Worm (Caenorhabditis elegans) whole organism, young adult: ENCODE data around the gene C09G9.3.

Experiments
- C06A6.2 ChIP-seq: fragments of 200-800 bp; sonication (Bioruptor generic); conservative IDR thresholded peaks from 2 replicates; pipeline ENCODE4 v1.3.6; 2022; ENCODE audit warnings: missing genetic modification characterization, missing compliant biosample characterization
- C17E4.6 ChIP-seq: fragments of 200-800 bp; sonication (Bioruptor generic); IDR thresholded peaks from 2 replicates; pipeline ENCODE4 v1.3.6; 2022; ENCODE audit warnings: missing genetic modification reagents, missing genetic modification characterization, missing compliant biosample characterization
- D2030.7 ChIP-seq: fragments of 200-800 bp; sonication (Bioruptor generic); IDR thresholded peaks from 2 replicates; pipeline ENCODE4 v1.3.6; 2022; ENCODE audit warnings: missing genetic modification reagents, missing genetic modification characterization, missing compliant biosample characterization
- F22D6.2 ChIP-seq: sonication (generic microtip); optimal IDR thresholded peaks from 2 replicates; lab custom pipeline; 2016; ENCODE audit warnings: mild to moderate bottlenecking, missing genetic modification characterization, missing compliant biosample characterization
- F33H1.4 ChIP-seq: fragments of 200-800 bp; sonication (Bioruptor generic); IDR thresholded peaks from 2 replicates; pipeline ENCODE4 v1.3.6; 2022; ENCODE audit warnings: missing genetic modification reagents, missing genetic modification characterization, missing compliant biosample characterization
- F49E8.2 ChIP-seq: sonication (generic microtip); optimal IDR thresholded peaks from 3 replicates; lab custom pipeline; 2017; ENCODE audit warnings: missing genetic modification characterization, mild to moderate bottlenecking, missing compliant biosample characterization, antibody characterized with exemption, moderate library complexity; ENCODE audit not compliant: insufficient read depth
- T07F8.4 ChIP-seq: sonication (generic microtip); optimal IDR thresholded peaks from 2 replicates; lab custom pipeline; 2016; ENCODE audit warnings: mild to moderate bottlenecking, missing genetic modification characterization, moderate library complexity, missing compliant biosample characterization
- Y53F4B.3 ChIP-seq: fragments of 200-800 bp; sonication (Bioruptor generic); IDR thresholded peaks from 2 replicates; pipeline ENCODE4 v1.3.6; 2022; ENCODE audit warnings: missing genetic modification reagents, missing genetic modification characterization, missing compliant biosample characterization
- ZK185.1 ChIP-seq: sonication (generic microtip); optimal IDR thresholded peaks from 2 replicates; lab custom pipeline; 2016; ENCODE audit warnings: mild to moderate bottlenecking, missing genetic modification characterization, missing compliant biosample characterization; ENCODE audit not compliant: poor library complexity, severe bottlenecking
- akir-1 ChIP-seq: fragments of 200-800 bp; sonication (Bioruptor generic); optimal IDR thresholded peaks from 2 replicates; lab custom pipeline; 2018; ENCODE audit warnings: mild to moderate bottlenecking, missing genetic modification characterization, moderate library complexity, missing compliant biosample characterization
- athp-1 ChIP-seq: sonication (generic microtip); optimal IDR thresholded peaks from 2 replicates; lab custom pipeline; 2017; ENCODE audit warnings: mild to moderate bottlenecking, missing genetic modification characterization, missing compliant biosample characterization
- ceh-100 ChIP-seq: fragments of 200-800 bp; sonication (Bioruptor generic); IDR thresholded peaks from 2 replicates; pipeline ENCODE4 v1.3.6; 2022; ENCODE audit warnings: missing genetic modification reagents, missing genetic modification characterization, missing compliant biosample characterization
- dox-1 ChIP-seq: fragments of 200-800 bp; sonication (Bioruptor generic); IDR thresholded peaks from 2 replicates; pipeline ENCODE4 v1.3.6; 2022; ENCODE audit warnings: missing genetic modification reagents, missing genetic modification characterization, missing compliant biosample characterization
- ets-4 ChIP-seq: fragments of 200-800 bp; sonication (Bioruptor generic); optimal IDR thresholded peaks from 2 replicates; lab custom pipeline; 2018; ENCODE audit warnings: mild to moderate bottlenecking, missing genetic modification characterization, missing compliant biosample characterization
- lag-1 ChIP-seq: fragments of 200-800 bp; sonication (Bioruptor generic); IDR thresholded peaks from 2 replicates; pipeline ENCODE4 v1.3.6; 2022; ENCODE audit warnings: missing genetic modification reagents, missing genetic modification characterization, missing compliant biosample characterization
- let-526 ChIP-seq: fragments of 200-800 bp; sonication (Bioruptor generic); IDR thresholded peaks from 2 replicates; pipeline ENCODE4 v1.3.6; 2022; ENCODE audit warnings: missing genetic modification reagents, missing genetic modification characterization, missing compliant biosample characterization
- let-607 ChIP-seq, 2 experiments: fragments of 200-800 bp in 1 of 2; sonication (Bioruptor generic) in 1 of 2; sonication (generic microtip) in 1 of 2; optimal IDR thresholded peaks; 2 replicates each; lab custom pipeline; 2016 to 2018; ENCODE audit warnings: mild to moderate bottlenecking in 2 of 2, missing compliant biosample characterization in 2 of 2, missing genetic modification characterization in 2 of 2, moderate library complexity in 2 of 2, missing genotype in 1 of 2
- lin-35 ChIP-seq, 3 experiments: fragments of 150-350 bp in 2 of 3; sonication (generic microtip) in 1 of 3; optimal IDR thresholded peaks; 2 replicates each; lab custom pipeline; 2014 to 2018; ENCODE audit warnings: missing biosample characterization in 3 of 3, missing genetic modification characterization in 3 of 3, missing genetic modification reagents in 3 of 3
- lsl-1 ChIP-seq: fragments of 200-800 bp; sonication (Bioruptor generic); optimal IDR thresholded peaks from 2 replicates; lab custom pipeline; 2018; ENCODE audit warnings: mild to moderate bottlenecking, missing genetic modification characterization, moderate library complexity, missing compliant biosample characterization
- madf-10 ChIP-seq: sonication (generic microtip); optimal IDR thresholded peaks from 2 replicates; lab custom pipeline; 2016; ENCODE audit warnings: mild to moderate bottlenecking, missing genetic modification characterization, missing compliant biosample characterization
- madf-8 ChIP-seq: fragments of 200-800 bp; sonication (Bioruptor generic); conservative IDR thresholded peaks from 2 replicates; pipeline ENCODE4 v1.3.6; 2022; ENCODE audit warnings: missing genetic modification reagents, missing genetic modification characterization, missing compliant biosample characterization
- mes-4 ChIP-seq: sonication (generic microtip); optimal IDR thresholded peaks from 2 replicates; lab custom pipeline; 2016; ENCODE audit warnings: missing genotype, missing genetic modification characterization, missing compliant biosample characterization
- nfya-1 ChIP-seq: sonication (generic microtip); optimal IDR thresholded peaks from 2 replicates; lab custom pipeline; 2017; ENCODE audit warnings: antibody characterized with exemption, missing compliant biosample characterization, missing genetic modification characterization, borderline replicate concordance; ENCODE audit not compliant: insufficient read depth
- nhr-120 ChIP-seq: fragments of 200-800 bp; sonication (Bioruptor generic); IDR thresholded peaks from 2 replicates; pipeline ENCODE4 v1.3.6; 2022; ENCODE audit warnings: missing genetic modification characterization, missing compliant biosample characterization
- nhr-27 ChIP-seq: fragments of 200-800 bp; sonication (Bioruptor generic); optimal IDR thresholded peaks from 2 replicates; lab custom pipeline; 2018; ENCODE audit warnings: mild to moderate bottlenecking, missing genetic modification characterization, moderate library complexity, missing compliant biosample characterization
- rec-8 ChIP-seq, 2 experiments: sonication (generic microtip); optimal IDR thresholded peaks; 2 replicates each; lab custom pipeline; 2016; ENCODE audit warnings: mild to moderate bottlenecking in 2 of 2, missing genetic modification characterization in 2 of 2, missing genetic modification reagents in 2 of 2, missing genotype in 2 of 2, missing biosample characterization in 1 of 2, missing compliant biosample characterization in 1 of 2, moderate library complexity in 1 of 2
- sea-2 ChIP-seq: fragments of 200-800 bp; sonication (Bioruptor generic); IDR thresholded peaks from 2 replicates; pipeline ENCODE4 v1.3.6; 2022; ENCODE audit warnings: missing genetic modification characterization, missing compliant biosample characterization
- snpc-1.3 ChIP-seq: sonication (generic microtip); optimal IDR thresholded peaks from 2 replicates; lab custom pipeline; 2017; ENCODE audit warnings: missing genetic modification characterization, mild to moderate bottlenecking, missing compliant biosample characterization, antibody characterized with exemption, moderate library complexity, missing genotype, missing genetic modification reagents; ENCODE audit not compliant: insufficient read depth
- snpc-3.4 ChIP-seq: sonication (generic microtip); optimal IDR thresholded peaks from 2 replicates; lab custom pipeline; 2017; ENCODE audit warnings: missing genetic modification characterization, mild to moderate bottlenecking, missing compliant biosample characterization, antibody characterized with exemption, moderate library complexity, missing genotype, missing genetic modification reagents
- snpc-4 ChIP-seq, 5 experiments: fragments of 150-350 bp in 1 of 5; sonication (generic microtip) in 4 of 5; optimal IDR thresholded peaks; 2 replicates each; lab custom pipeline; 2014 to 2018; ENCODE audit warnings: missing genetic modification characterization in 5 of 5, missing biosample characterization in 3 of 5, antibody characterized with exemption in 2 of 5, mild to moderate bottlenecking in 2 of 5, missing compliant biosample characterization in 2 of 5, missing genotype in 2 of 5, moderate library complexity in 2 of 5, missing genetic modification reagents in 1 of 5
- tbp1 ChIP-seq: fragments of 200-800 bp; sonication (Bioruptor generic); optimal IDR thresholded peaks from 2 replicates; lab custom pipeline; 2018; ENCODE audit warnings: mild to moderate bottlenecking, missing genetic modification characterization, missing compliant biosample characterization
- tbx-9 ChIP-seq: sonication (generic microtip); optimal IDR thresholded peaks from 2 replicates; lab custom pipeline; 2016; ENCODE audit warnings: borderline replicate concordance, missing genetic modification characterization, inconsistent platforms, missing compliant biosample characterization
- unc-62 ChIP-seq: fragments of 150-350 bp; optimal IDR thresholded peaks from 2 replicates; lab custom pipeline; 2014; ENCODE audit warnings: missing biosample characterization, missing genetic modification reagents, missing genetic modification characterization
- xnd-1 ChIP-seq: sonication (generic microtip); optimal IDR thresholded peaks from 2 replicates; lab custom pipeline; 2016; ENCODE audit warnings: missing genotype, missing genetic modification reagents, missing genetic modification characterization, missing compliant biosample characterization
- zim-3 ChIP-seq: sonication (generic microtip); optimal IDR thresholded peaks from 2 replicates; lab custom pipeline; 2017; ENCODE audit warnings: mild to moderate bottlenecking, missing genetic modification characterization, moderate library complexity, missing compliant biosample characterization
- ztf-18 ChIP-seq: sonication (generic microtip); optimal IDR thresholded peaks from 2 replicates; lab custom pipeline; 2016; ENCODE audit warnings: missing genotype, mild to moderate bottlenecking, missing genetic modification characterization, missing compliant biosample characterization
- ztf-26 ChIP-seq: sonication (generic microtip); optimal IDR thresholded peaks from 2 replicates; lab custom pipeline; 2017; ENCODE audit warnings: missing genetic modification characterization, missing compliant biosample characterization
- ztf-6 ChIP-seq: fragments of 200-800 bp; sonication (Bioruptor generic); IDR thresholded peaks from 2 replicates; pipeline ENCODE4 v1.3.6; 2022; ENCODE audit warnings: missing genetic modification reagents, missing genetic modification characterization, missing compliant biosample characterization

C09G9.3 gene

ce11 chrIV:8888525-8889026 is 15.7 kb upstream of the C09G9.3 start, which contains the start of gene oma-1 (continued):
- no peak for TF ChIP-seq lag-1 (GFP tag; lab: Robert Waterston, UW)
- TF ChIP-seq sea-2 (GFP tag; lab: Robert Waterston, UW), result no peak
- TF ChIP-seq let-526, result no peak
- TF ChIP-seq xnd-1 (tag; lab: Kevin White, UChicago), result peak; percentile 95
- TF ChIP-seq unc-62, result no peak
- no peak for TF ChIP-seq rec-8 (tag; optimal IDR thresholded peaks at IDR 0.05; lab: Kevin White, UChicago)
- no peak for TF ChIP-seq athp-1
- no peak for TF ChIP-seq let-607 (tag; optimal IDR thresholded peaks at IDR 0.05; lab: Kevin White, UChicago)
- TF ChIP-seq nhr-120 (GFP tag; lab: Robert Waterston, UW), result no peak
- TF ChIP-seq madf-8 (GFP tag; lab: Robert Waterston, UW), result peak; percentile 98
- TF ChIP-seq madf-10, result no peak
- TF ChIP-seq snpc-4 (GFP tag; optimal IDR thresholded peaks at IDR 0.05; lab: Kevin White, UChicago), result no peak
- TF ChIP-seq snpc-4 (tag; optimal IDR thresholded peaks at IDR 0.05; lab: Kevin White, UChicago), result peak in 2 of 4 experiments; percentile 10 to 36
- no peak for TF ChIP-seq F22D6.2 (tag; lab: Kevin White, UChicago)
- peak; percentile 99 for TF ChIP-seq lsl-1 (GFP tag; lab: Kevin White, UChicago)
- TF ChIP-seq D2030.7 (GFP tag; lab: Robert Waterston, UW), result peak; percentile 88
- TF ChIP-seq mes-4 (tag; lab: Kevin White, UChicago), result no peak
- no peak for TF ChIP-seq ztf-6 (GFP tag; lab: Robert Waterston, UW)
- TF ChIP-seq ZK185.1 (tag; lab: Kevin White, UChicago), result no peak
- no peak for TF ChIP-seq C06A6.2 (GFP tag; lab: Robert Waterston, UW)
- TF ChIP-seq dox-1 (GFP tag; lab: Robert Waterston, UW), result no peak
- TF ChIP-seq ztf-26 (tag; lab: Kevin White, UChicago), result no peak
- peak; percentile 82 for TF ChIP-seq snpc-3.4 (tag; lab: Kevin White, UChicago)
- no peak for TF ChIP-seq Y53F4B.3
- no peak for TF ChIP-seq T07F8.4
- no peak for TF ChIP-seq snpc-1.3 (tag; lab: Kevin White, UChicago)
- TF ChIP-seq tbp1 (GFP tag; lab: Kevin White, UChicago), result no peak
- TF ChIP-seq zim-3, result no peak
- no peak for TF ChIP-seq tbx-9 (tag; lab: Kevin White, UChicago)
- no peak for TF ChIP-seq nhr-27
- peak; percentile 95 for TF ChIP-seq F33H1.4
- TF ChIP-seq F49E8.2, result peak; percentile 88
- 0 out of 2 replicates have a peak, but pooled peaks have one; percentile 14 for TF ChIP-seq C17E4.6 (GFP tag; lab: Robert Waterston, UW)
- peak; percentile 49 for TF ChIP-seq ztf-18 (tag; lab: Kevin White, UChicago)
- TF ChIP-seq nfya-1 (tag; lab: Kevin White, UChicago), result no peak
- peak in 1 of 3 experiments; percentile 64 for TF ChIP-seq lin-35 (GFP tag; optimal IDR thresholded peaks at IDR 0.05; lab: Kevin White, UChicago)
- 0 out of 2 replicates have a peak, but pooled peaks have one; percentile 13 for TF ChIP-seq ceh-100 (GFP tag; lab: Robert Waterston, UW)
- TF ChIP-seq ets-4, result no peak
- no peak for TF ChIP-seq akir-1 (GFP tag; lab: Kevin White, UChicago)
